Fruit fly (Drosophila melanogaster): ENCODE measurements around the gene Sap47.

DNA sequence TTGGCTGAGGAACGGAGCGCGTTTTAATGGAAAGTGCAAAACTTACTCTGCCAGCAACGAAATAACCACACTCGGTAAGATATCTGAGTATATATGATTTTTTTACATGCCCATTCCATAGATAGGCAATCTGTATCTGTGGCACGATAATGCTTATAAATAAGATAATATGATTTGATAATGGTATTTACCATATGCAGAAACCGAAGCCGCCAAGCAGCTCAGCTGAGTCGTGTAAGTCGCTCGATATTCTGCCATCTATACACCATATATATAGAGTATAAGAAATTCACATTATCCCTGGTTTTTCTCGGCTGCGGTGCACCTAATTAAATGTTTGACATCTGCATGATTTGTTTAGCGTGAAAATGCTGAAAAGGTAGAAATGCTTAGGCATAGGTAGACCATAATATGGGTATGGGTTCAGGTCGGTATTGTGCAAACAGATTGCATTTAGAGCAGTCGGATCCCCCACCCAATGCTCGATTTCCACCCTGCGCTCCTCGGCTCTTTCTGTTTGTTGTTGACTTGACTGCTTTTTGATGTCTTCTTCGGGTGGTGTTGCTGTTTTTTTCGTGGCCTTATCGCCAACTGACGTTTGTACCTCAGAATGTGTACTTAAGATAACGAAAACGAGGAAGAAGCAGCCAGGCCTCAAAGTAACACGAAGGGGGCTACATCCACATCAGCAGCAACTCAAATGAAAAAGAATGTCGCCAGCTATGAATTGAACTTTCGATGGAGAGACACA lies 72.1 kb downstream of the Sap47 start:
- TF ChIP-seq CG8159 (tag; optimal IDR thresholded peaks at IDR 0.05) (no peak), gl (tag; optimal IDR thresholded peaks at IDR 0.05) (no peak), CG12605 (GFP tag; IDR thresholded peaks at IDR 0.05) (no peak), EcR (GFP tag; optimal IDR thresholded peaks at IDR 0.05) (no peak)
